Worm (Caenorhabditis elegans): ENCODE measurements around the gene F11C1.4.

Gene F11C1.4

DNA sequence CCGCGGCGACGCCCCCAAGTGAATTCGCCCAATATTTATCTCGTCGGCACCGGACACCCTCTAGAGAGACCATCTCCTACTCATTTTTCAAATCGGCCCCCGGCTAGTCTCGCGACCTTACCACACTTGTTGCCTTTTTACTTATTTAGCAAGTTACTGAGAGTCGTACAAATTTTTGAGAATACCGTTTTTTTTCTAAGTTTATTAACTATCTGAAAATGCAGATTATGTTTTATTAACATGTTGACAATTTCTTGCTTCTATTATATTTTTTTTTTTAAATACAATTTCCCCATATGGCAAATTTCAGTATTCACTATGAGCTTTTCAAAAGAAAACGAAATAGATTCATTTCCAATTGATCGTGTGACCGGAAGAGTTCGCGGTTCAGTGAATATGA lies at the start of gene F11C1.4, which contains the start of gene F11C1.10:
Gene F11C1.4 (plus strand): TSS at position 301 of the 400 bp plus-strand sequence.
Gene F11C1.10 (plus strand): TSS at position 309 of the 400 bp plus-strand sequence.
- TF ChIP-seq cey-2 (tag; optimal IDR thresholded peaks at IDR 0.05; ENCODE audit: borderline replicate concordance, insufficient read depth): no peak
- no peak for TF ChIP-seq unc-39 (tag; optimal IDR thresholded peaks at IDR 0.05)
- no peak for TF ChIP-seq nhr-41 (GFP tag; IDR thresholded peaks at IDR 0.05)
- no peak for TF ChIP-seq jun-1 (tag; optimal IDR thresholded peaks at IDR 0.05)
- no peak for TF ChIP-seq duxl-1 (tag; optimal IDR thresholded peaks at IDR 0.05; ENCODE audit: poor library complexity)
- no peak for TF ChIP-seq nhr-10 (tag; optimal IDR thresholded peaks at IDR 0.05)
- no peak for TF ChIP-seq daf-19 (GFP tag; conservative IDR thresholded peaks at IDR 0.05)

DNA sequence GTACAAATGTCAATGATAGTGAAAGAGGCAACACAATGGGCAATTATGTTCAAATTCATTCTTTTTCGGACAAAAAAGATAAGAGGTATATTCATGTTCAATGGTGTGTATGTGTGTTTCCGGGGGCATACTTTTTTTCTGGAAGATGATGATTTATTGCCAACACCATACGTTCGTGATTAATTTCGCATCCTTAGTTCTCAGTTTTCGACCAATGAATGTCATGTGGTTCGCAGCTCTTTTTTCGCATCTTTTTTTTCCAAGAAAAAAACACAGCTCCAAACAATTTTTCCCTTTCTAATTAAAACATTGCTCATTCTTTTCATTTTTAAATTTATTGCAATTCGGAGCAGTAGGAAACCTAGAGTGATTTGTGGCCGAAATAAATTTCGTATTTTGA lies 48.1 kb upstream of the F11C1.4 start:
- no peak for TF ChIP-seq unc-130 (GFP tag; optimal IDR thresholded peaks at IDR 0.05)
- peak; percentile 36 for TF ChIP-seq nhr-28 (tag; optimal IDR thresholded peaks at IDR 0.05)
- peak; percentile 44 for TF ChIP-seq pqm-1 (tag; optimal IDR thresholded peaks at IDR 0.05)

DNA sequence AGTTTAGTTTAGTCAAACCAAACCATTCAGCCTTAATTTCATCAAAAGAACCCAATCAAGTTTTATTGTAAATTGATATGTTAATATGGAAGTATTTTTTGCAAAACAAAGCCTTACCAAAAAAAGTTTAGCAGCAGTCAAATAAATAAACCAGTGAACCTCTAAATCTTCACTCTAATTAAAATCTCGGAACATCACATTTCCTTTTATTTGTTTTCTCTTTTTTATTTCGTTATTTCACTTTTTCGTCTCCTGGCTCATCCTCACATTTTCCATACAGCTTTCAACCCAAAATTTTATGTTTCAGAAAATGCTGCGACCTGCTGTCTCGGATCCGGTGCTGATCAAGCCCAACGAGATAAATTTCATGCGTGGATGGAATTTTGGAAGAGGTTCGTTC lies 46.9 kb upstream of the F11C1.4 start, which contains the start of gene C34E7.3:
Gene C34E7.3 (plus strand): TSS at position 301 of the 400 bp plus-strand sequence.
- no peak for TF ChIP-seq hlh-30 (tag; optimal IDR thresholded peaks at IDR 0.05; ENCODE audit: insufficient read depth)
- TF ChIP-seq nhr-76 (tag; optimal IDR thresholded peaks at IDR 0.05): no peak
- TF ChIP-seq madf-5 (GFP tag; IDR thresholded peaks at IDR 0.05): no peak
- TF ChIP-seq daf-8 (GFP tag; IDR thresholded peaks at IDR 0.05): no peak
- TF ChIP-seq ceh-62 (tag; optimal IDR thresholded peaks at IDR 0.05): no peak
- TF ChIP-seq nhr-77 (tag; optimal IDR thresholded peaks at IDR 0.05): no peak
- no peak for TF ChIP-seq F37D6.2 (tag; optimal IDR thresholded peaks at IDR 0.05)
- no peak for TF ChIP-seq nhr-111 (GFP tag; optimal IDR thresholded peaks at IDR 0.05)
- no peak for TF ChIP-seq unc-39 (tag; optimal IDR thresholded peaks at IDR 0.05)
- TF ChIP-seq egl-43 (GFP tag; IDR thresholded peaks at IDR 0.05): no peak
- no peak for TF ChIP-seq madf-9 (GFP tag; conservative IDR thresholded peaks at IDR 0.05)
- no peak for TF ChIP-seq lin-38 (GFP tag; IDR thresholded peaks at IDR 0.05)

DNA sequence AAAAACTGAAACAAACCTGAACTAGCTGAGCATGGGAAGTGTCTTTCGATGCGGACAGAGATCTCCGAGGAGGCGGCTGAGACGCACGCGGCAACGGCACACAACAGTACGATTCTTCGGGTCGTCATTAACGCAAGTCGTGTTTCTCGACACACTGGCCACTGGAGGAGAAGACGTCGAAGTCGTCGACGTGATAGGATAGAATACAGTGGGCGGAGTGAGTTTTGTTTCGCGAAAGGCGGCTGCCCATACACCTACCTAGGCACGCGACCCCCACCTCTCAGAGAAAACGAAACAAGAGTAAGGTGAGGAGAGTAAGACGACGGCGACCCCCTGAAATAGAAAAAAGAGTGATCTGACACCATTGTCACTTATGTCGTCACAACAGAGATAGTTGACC lies 42.1 kb upstream of the F11C1.4 start, which contains the start of gene gmap-1:
Gene gmap-1 (minus strand): TSS at position 211 of the 400 bp plus-strand sequence.
- TF ChIP-seq mes-2 (tag; optimal IDR thresholded peaks at IDR 0.05; ENCODE audit: poor library complexity, severe bottlenecking): peak; percentile 9
- TF ChIP-seq lsy-2 (tag; optimal IDR thresholded peaks at IDR 0.05): no peak
- no peak for TF ChIP-seq nhr-11 (tag; optimal IDR thresholded peaks at IDR 0.05)
- no peak for TF ChIP-seq F26F4.8 (GFP tag; conservative IDR thresholded peaks at IDR 0.05)
- peak; percentile 79 for TF ChIP-seq aha-1 (tag)
- peak; percentile 91 for TF ChIP-seq mxl-3 (GFP tag; optimal IDR thresholded peaks at IDR 0.05)
- no peak for TF ChIP-seq lir-3 (tag; optimal IDR thresholded peaks at IDR 0.05)
- TF ChIP-seq T20F7.1 (GFP tag; optimal IDR thresholded peaks at IDR 0.05): no peak
- TF ChIP-seq gei-8 (GFP tag; optimal IDR thresholded peaks at IDR 0.05): no peak
- peak; percentile 82 for TF ChIP-seq nhr-25 (tag; optimal IDR thresholded peaks at IDR 0.05; ENCODE audit: borderline replicate concordance, insufficient read depth)
- peak; percentile 38; the same call in 1 of the 2 replicates for TF ChIP-seq set-16 (GFP tag; IDR thresholded peaks at IDR 0.05)
- TF ChIP-seq daf-12 (tag; optimal IDR thresholded peaks at IDR 0.05): no peak
- TF ChIP-seq fos-1 (tag; optimal IDR thresholded peaks at IDR 0.05): no peak
- no peak for TF ChIP-seq pha-4 (GFP tag; IDR thresholded peaks at IDR 0.05)
- no peak for TF ChIP-seq pha-4 (tag; optimal IDR thresholded peaks at IDR 0.05)
- TF ChIP-seq ctbp-1 (GFP tag; IDR thresholded peaks at IDR 0.05): no peak
- peak; percentile 20 to 45 for TF ChIP-seq mdl-1 (tag; optimal IDR thresholded peaks at IDR 0.05)
- TF ChIP-seq tag-97 (GFP tag; IDR thresholded peaks at IDR 0.05): no peak
- TF ChIP-seq lin-15B (tag; optimal IDR thresholded peaks at IDR 0.05): no peak
- no peak for TF ChIP-seq nhr-102 (tag; optimal IDR thresholded peaks at IDR 0.05)
- TF ChIP-seq hlh-30 (tag; optimal IDR thresholded peaks at IDR 0.05; ENCODE audit: insufficient read depth): peak; percentile 38
- TF ChIP-seq zfp-2 (tag; optimal IDR thresholded peaks at IDR 0.05): no peak
- TF ChIP-seq egl-43 (GFP tag; IDR thresholded peaks at IDR 0.05): no peak
- 0 out of 2 replicates have a peak, but pooled peaks have one; percentile 34 for TF ChIP-seq tra-1 (GFP tag; IDR thresholded peaks at IDR 0.05)
- TF ChIP-seq ceh-62 (tag; optimal IDR thresholded peaks at IDR 0.05): no peak
- TF ChIP-seq lin-39 (tag; optimal IDR thresholded peaks at IDR 0.05): no peak
- 0 out of 2 replicates have a peak, but pooled peaks have one; percentile 61 for TF ChIP-seq dmd-8 (GFP tag; IDR thresholded peaks at IDR 0.05)
- no peak for TF ChIP-seq arid-1 (GFP tag; conservative IDR thresholded peaks at IDR 0.05)
